Fruit fly (Drosophila melanogaster): ENCODE results near the gene Gr98b.

Gene Gr98b

DNA sequence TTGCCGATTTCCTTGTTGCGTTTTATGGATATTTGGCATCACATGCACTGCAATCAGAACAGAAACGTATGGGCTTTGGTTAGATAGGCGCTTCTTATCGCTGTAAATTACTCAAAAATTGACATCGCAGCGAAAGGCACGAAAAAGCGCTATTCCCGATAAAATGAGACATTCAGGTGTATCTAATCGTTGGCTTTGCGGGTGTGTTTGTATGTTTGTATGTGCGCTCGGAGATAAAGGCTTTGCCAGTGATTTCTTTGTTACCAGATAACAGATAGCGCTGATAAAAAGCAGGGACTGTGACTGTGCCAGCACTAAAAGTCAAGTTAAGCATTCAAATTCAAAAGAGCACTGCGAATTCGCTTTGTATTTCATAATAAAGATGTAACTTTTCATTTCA is 26.2 kb downstream of the Gr98b start:
- TF ChIP-seq tj (GFP tag; optimal IDR thresholded peaks at IDR 0.05): no peak
- TF ChIP-seq kay (GFP tag; ENCODE audit: borderline replicate concordance): peak; percentile 59
- TF ChIP-seq Clk (GFP tag; optimal IDR thresholded peaks at IDR 0.05): no peak
- TF ChIP-seq CG14711 (tag; optimal IDR thresholded peaks at IDR 0.05): no peak
- TF ChIP-seq bab1 (GFP tag; optimal IDR thresholded peaks at IDR 0.05): no peak
- no peak for TF ChIP-seq CG7101 (tag; optimal IDR thresholded peaks at IDR 0.05)

DNA sequence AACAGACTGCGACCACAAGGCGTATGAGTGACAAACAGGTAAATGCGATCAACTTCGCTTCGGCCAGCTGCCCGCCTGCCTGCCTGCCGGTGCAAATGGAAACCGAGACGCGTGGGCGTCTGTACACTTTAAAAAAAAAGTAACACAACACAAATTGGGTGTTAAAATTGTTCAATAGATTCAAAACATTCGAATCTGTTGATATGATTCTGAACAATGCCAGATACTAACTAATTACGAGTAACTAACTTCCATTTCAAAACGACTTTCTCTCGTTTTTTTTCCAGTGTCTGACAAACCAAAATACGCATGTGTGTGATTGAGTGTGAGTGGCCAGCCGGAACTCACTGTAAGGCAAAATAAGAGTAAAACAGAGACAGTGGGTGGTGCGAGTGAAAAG is 27.4 kb downstream of the Gr98b start:
- TF ChIP-seq tj (GFP tag; optimal IDR thresholded peaks at IDR 0.05) (peak; percentile 20), CG11617 (GFP tag; optimal IDR thresholded peaks at IDR 0.05) (peak; percentile 26), ovo (GFP tag; optimal IDR thresholded peaks at IDR 0.05) (no peak), Mnt (GFP tag; optimal IDR thresholded peaks at IDR 0.05) (no peak), Clk (GFP tag; optimal IDR thresholded peaks at IDR 0.05) (peak; percentile 55), CG14711 (tag; optimal IDR thresholded peaks at IDR 0.05) (peak; percentile 49), bab1 (GFP tag; optimal IDR thresholded peaks at IDR 0.05) (no peak), Crg-1 (GFP tag; optimal IDR thresholded peaks at IDR 0.05) (no peak), CG1620 (GFP tag; optimal IDR thresholded peaks at IDR 0.05) (no peak), CG33017 (tag; optimal IDR thresholded peaks at IDR 0.05) (peak; percentile 34), kay (GFP tag; ENCODE audit: borderline replicate concordance) (no peak), toe (GFP tag; optimal IDR thresholded peaks at IDR 0.05) (no peak), CG7101 (tag; optimal IDR thresholded peaks at IDR 0.05) (no peak), CG7045 (GFP tag; optimal IDR thresholded peaks at IDR 0.05) (peak; percentile 77), CG12768 (GFP tag; optimal IDR thresholded peaks at IDR 0.05) (peak; percentile 52), CG5204 (GFP tag; optimal IDR thresholded peaks at IDR 0.05) (no peak), cnc (optimal IDR thresholded peaks at IDR 0.05) (no peak), Hr96 (GFP tag; optimal IDR thresholded peaks at IDR 0.05) (no peak), cic (GFP tag; optimal IDR thresholded peaks at IDR 0.05) (no peak), pad (GFP tag; optimal IDR thresholded peaks at IDR 0.05) (peak; percentile 21)

DNA sequence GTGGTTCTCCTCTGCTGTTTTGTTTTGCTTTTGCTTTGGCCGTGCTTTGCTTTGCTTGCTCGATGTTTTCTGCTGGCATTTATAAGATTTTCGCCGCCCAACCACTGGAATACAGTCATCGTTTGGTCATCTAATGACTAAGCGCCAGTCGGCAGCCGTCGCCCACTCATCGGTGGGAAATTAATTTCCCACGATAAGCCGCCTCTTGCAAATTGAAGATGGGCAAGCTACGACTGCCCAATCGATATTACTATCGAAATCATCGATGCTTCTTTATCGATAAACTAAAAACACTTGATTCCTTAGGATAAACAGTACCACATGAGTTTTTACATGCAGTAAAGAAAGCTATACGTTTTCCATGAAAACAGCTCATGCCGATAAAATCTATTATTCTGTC is 28.4 kb downstream of the Gr98b start:
- no peak for TF ChIP-seq CG12768 (GFP tag; optimal IDR thresholded peaks at IDR 0.05)
- no peak for TF ChIP-seq Clk (GFP tag; optimal IDR thresholded peaks at IDR 0.05)

DNA sequence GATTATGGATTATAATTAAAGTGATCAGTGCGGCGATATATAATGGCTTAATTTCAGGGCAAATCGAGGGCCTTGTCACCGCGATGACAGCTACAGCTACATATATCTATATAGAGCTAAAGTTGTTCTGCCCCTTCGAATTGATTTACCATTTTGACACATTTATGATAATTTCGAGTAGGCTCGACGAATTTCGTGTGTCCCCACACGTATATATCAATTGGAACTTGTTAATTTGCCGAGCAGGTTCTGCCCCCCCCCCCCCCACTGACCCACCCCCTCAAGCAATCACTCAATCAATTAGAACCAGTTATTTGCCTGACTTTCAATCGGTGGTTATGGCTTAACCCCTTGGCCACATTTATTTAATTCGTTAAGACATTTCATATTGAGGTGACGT is 37.1 kb downstream of the Gr98b start:
- TF ChIP-seq CG7045 (GFP tag; optimal IDR thresholded peaks at IDR 0.05): no peak

DNA sequence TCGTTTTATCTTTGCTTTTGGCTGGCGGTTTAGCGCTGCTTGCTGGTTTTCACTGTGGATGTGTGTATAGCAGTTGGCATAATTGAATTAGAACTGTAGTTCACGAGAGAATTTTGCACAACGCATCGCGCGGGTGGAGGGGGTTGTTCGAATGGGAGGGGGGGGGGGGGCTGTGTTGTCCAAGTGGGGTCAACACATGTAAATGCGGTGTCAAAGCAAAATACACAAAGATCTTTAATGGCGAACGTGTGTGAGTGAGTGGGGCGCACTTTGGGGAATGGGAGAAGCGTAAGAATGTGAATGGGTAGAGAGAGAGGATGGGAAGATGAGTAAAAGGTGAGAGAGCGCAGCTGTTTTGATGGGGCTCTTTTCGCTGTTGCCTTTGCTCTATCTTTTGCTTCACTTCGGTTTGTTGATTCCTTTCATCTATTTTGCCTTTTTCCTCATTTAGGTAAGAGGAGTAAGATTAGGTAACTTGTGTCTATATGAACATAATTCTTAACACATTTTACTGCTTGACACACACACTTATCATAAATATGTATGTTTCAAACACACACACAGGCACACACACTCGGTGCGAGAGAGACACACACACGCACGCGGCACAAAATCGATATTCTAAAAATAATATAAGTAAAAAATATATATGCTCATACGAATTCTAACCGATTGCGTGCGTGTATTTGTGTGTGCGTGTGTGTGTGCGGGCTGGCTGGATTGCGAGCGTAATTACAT is 38.1 kb downstream of the Gr98b start:
- TF ChIP-seq CG12768 (GFP tag; optimal IDR thresholded peaks at IDR 0.05) (peak; percentile 70), Clk (GFP tag; optimal IDR thresholded peaks at IDR 0.05) (peak; percentile 43), ovo (GFP tag; optimal IDR thresholded peaks at IDR 0.05) (peak; percentile 34), tj (GFP tag; optimal IDR thresholded peaks at IDR 0.05) (no peak), kay (GFP tag; ENCODE audit: borderline replicate concordance) (peak; percentile 96), cic (GFP tag; optimal IDR thresholded peaks at IDR 0.05) (peak; percentile 85), pad (GFP tag; optimal IDR thresholded peaks at IDR 0.05) (peak; percentile 31), cnc (optimal IDR thresholded peaks at IDR 0.05) (no peak), toe (GFP tag; optimal IDR thresholded peaks at IDR 0.05) (no peak), CG1620 (GFP tag; optimal IDR thresholded peaks at IDR 0.05) (no peak), bab1 (GFP tag; optimal IDR thresholded peaks at IDR 0.05) (no peak), CG11617 (GFP tag; optimal IDR thresholded peaks at IDR 0.05) (no peak), CG7101 (tag; optimal IDR thresholded peaks at IDR 0.05) (no peak), CG33017 (tag; optimal IDR thresholded peaks at IDR 0.05) (no peak), CG7045 (GFP tag; optimal IDR thresholded peaks at IDR 0.05) (no peak), Hr96 (GFP tag; optimal IDR thresholded peaks at IDR 0.05) (no peak), Mnt (GFP tag; optimal IDR thresholded peaks at IDR 0.05) (peak; percentile 19), CG14711 (tag; optimal IDR thresholded peaks at IDR 0.05) (no peak), CG5204 (GFP tag; optimal IDR thresholded peaks at IDR 0.05) (no peak), Crg-1 (GFP tag; optimal IDR thresholded peaks at IDR 0.05) (peak; percentile 17)

DNA sequence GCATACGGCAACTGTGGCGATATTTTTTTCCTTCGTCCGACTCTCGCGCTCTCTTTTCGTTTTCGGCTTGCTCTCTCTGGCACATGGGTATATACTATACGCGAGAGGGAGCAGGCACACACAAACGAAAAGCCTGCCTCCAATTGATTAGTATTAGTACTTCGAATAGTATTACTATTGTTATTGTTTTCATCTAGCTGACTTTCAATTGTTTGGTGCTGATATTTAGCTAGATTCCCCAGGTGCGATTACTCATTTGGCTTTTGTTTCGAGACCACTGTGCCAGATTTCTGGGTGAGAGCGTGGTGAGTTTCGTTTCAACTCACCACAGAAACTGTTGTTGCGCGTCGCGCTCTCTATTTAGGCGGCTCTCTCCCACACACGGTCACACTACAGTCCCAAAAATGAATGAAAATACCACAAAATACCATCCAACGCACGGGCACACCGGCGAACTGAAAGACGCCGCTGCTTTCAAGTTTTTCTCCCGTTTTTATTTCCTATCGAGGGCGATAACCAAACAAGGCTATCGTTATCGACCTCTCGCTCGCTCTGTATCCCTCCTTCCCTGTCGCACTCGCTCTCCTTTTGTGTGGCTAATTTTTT is 39.1 kb downstream of the Gr98b start:
- TF ChIP-seq bab1 (GFP tag; optimal IDR thresholded peaks at IDR 0.05) (peak; percentile 31), toe (GFP tag; optimal IDR thresholded peaks at IDR 0.05) (peak; percentile 34), Crg-1 (GFP tag; optimal IDR thresholded peaks at IDR 0.05) (no peak), CG5204 (GFP tag; optimal IDR thresholded peaks at IDR 0.05) (peak; percentile 41), ovo (GFP tag; optimal IDR thresholded peaks at IDR 0.05) (peak; percentile 3), cnc (optimal IDR thresholded peaks at IDR 0.05) (no peak), CG1620 (GFP tag; optimal IDR thresholded peaks at IDR 0.05) (peak; percentile 18), CG33017 (tag; optimal IDR thresholded peaks at IDR 0.05) (peak; percentile 89), CG7045 (GFP tag; optimal IDR thresholded peaks at IDR 0.05) (peak; percentile 59), CG14711 (tag; optimal IDR thresholded peaks at IDR 0.05) (peak; percentile 61), Mnt (GFP tag; optimal IDR thresholded peaks at IDR 0.05) (peak; percentile 84), CG7101 (tag; optimal IDR thresholded peaks at IDR 0.05) (peak; percentile 79), tj (GFP tag; optimal IDR thresholded peaks at IDR 0.05) (peak; percentile 32), CG11617 (GFP tag; optimal IDR thresholded peaks at IDR 0.05) (peak; percentile 54), cic (GFP tag; optimal IDR thresholded peaks at IDR 0.05) (peak; percentile 97), Clk (GFP tag; optimal IDR thresholded peaks at IDR 0.05) (peak; percentile 25), CG12768 (GFP tag; optimal IDR thresholded peaks at IDR 0.05) (peak; percentile 76), pad (GFP tag; optimal IDR thresholded peaks at IDR 0.05) (peak; percentile 35), Hr96 (GFP tag; optimal IDR thresholded peaks at IDR 0.05) (peak; percentile 66), kay (GFP tag; ENCODE audit: borderline replicate concordance) (no peak)

Measured in whole organism, adult.